Fruit fly (Drosophila melanogaster) whole organism, wandering third instar larva: ENCODE results near the gene SrpRalpha.

Source experiments
- CG32264 ChIP-seq: fragments of 200-800 bp; sonication (Bioruptor generic); optimal IDR thresholded peaks from 2 replicates; lab custom pipeline; 2016; ENCODE audit warnings: missing biosample characterization, missing genetic modification characterization
- Dif ChIP-seq: fragments of 200-275, 200-300 bp; sonication (Bioruptor generic); optimal IDR thresholded peaks from 2 replicates; lab custom pipeline; 2018; ENCODE audit warnings: missing biosample characterization, missing genetic modification characterization; ENCODE audit not compliant: partially characterized antibody
- GATAd ChIP-seq: sonication (Bioruptor generic); optimal IDR thresholded peaks from 2 replicates; lab custom pipeline; 2016; ENCODE audit warnings: missing biosample characterization, missing genetic modification characterization
- Hnf4 ChIP-seq: fragments of 200-800 bp; sonication (Bioruptor generic); optimal IDR thresholded peaks from 2 replicates; lab custom pipeline; 2016; ENCODE audit warnings: missing biosample characterization, mild to moderate bottlenecking, missing genetic modification characterization
- Jra ChIP-seq: sonication (Bioruptor generic); optimal IDR thresholded peaks from 2 replicates; lab custom pipeline; 2016; ENCODE audit warnings: missing biosample characterization, missing genetic modification characterization
- Myc ChIP-seq: fragments of >200 bp; optimal IDR thresholded peaks from 2 replicates; lab custom pipeline; 2017
- h ChIP-seq: fragments of 200-800 bp; sonication (Bioruptor generic); optimal IDR thresholded peaks from 3 replicates; lab custom pipeline; 2016; ENCODE audit warnings: missing biosample characterization, mild to moderate bottlenecking, missing genetic modification characterization
- pan ChIP-seq: fragments of >200 bp; optimal IDR thresholded peaks from 2 replicates; lab custom pipeline; 2017
- psq ChIP-seq: fragments of 200-800 bp; sonication (Bioruptor generic); optimal IDR thresholded peaks from 3 replicates; lab custom pipeline; 2017; ENCODE audit warnings: missing biosample characterization, mild to moderate bottlenecking, missing genetic modification characterization, moderate library complexity
- woc ChIP-seq: sonication (Bioruptor generic); optimal IDR thresholded peaks from 2 replicates; lab custom pipeline; 2016; ENCODE audit warnings: missing biosample characterization, mild to moderate bottlenecking, missing genetic modification characterization

DNA sequence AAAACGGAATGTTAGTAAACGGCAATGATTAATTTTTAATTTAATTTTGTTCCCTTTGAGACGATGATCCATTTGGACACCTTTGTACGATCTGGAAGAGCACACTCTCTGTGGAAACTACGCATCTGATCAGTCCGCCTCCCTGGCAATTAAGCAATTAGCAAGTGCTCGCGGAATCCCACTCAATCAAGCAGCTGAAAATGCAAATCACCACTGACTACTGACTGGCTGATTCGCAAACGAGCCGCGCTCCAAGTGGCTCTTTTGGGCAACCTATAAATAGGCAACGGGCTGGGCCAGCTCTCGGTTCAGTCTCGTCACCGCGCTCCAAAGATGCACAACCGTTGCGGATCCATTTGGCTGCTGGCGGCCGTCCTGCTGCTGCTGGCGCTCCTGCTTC, 14.9 kb upstream of the SrpRalpha start, which contains the start of gene CG15201:
- no peak for TF ChIP-seq Myc (lab: Kevin White, UChicago)
- no peak for TF ChIP-seq CG32264 (GFP tag; lab: Kevin White, UChicago)
- no peak for TF ChIP-seq h
- no peak for TF ChIP-seq psq (GFP tag; lab: Kevin White, UChicago)
- no peak for TF ChIP-seq Jra (GFP tag; lab: Kevin White, UChicago)
- TF ChIP-seq woc (GFP tag; lab: Kevin White, UChicago): no peak
- TF ChIP-seq GATAd (GFP tag; lab: Kevin White, UChicago): no peak
- no peak for TF ChIP-seq pan (lab: Kevin White, UChicago)
- no peak for TF ChIP-seq Hnf4 (GFP tag; lab: Kevin White, UChicago)
- no peak for TF ChIP-seq Dif (GFP tag; lab: Kevin White, UChicago)
